Worm (Caenorhabditis elegans): Measurements from ENCODE around the gene acbp-7.

Gene acbp-7

DNA sequence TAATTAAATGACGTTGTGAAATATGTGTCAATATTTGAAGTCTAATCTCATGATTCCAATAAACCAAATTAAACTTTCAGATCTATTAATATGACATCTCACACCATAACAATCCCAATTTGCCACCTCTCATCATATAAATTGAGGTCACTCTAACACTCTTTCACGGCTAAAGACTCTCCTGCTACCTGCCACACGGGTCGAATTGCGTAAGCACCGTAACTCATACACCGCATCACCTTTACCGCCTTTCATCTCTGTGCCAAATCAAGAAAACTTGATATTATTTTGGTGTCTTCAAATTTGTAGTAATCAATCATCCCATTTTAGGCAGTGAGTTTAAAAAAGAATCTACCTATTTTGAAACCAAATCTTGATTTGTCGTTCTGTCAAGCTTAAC lies 31.2 kb upstream of the acbp-7 start:
- TF ChIP-seq sdc-2 (tag; optimal IDR thresholded peaks at IDR 0.05) (no peak), nhr-11 (tag; optimal IDR thresholded peaks at IDR 0.05) (no peak), eyg-1 (tag; optimal IDR thresholded peaks at IDR 0.05) (no peak), sox-4 (tag; optimal IDR thresholded peaks at IDR 0.05) (no peak), unc-3 (GFP tag; conservative IDR thresholded peaks at IDR 0.05) (no peak), unc-3 (tag; optimal IDR thresholded peaks at IDR 0.05) (no peak), npax-4 (tag; optimal IDR thresholded peaks at IDR 0.05) (no peak), hlh-6 (tag; optimal IDR thresholded peaks at IDR 0.05) (no peak)

DNA sequence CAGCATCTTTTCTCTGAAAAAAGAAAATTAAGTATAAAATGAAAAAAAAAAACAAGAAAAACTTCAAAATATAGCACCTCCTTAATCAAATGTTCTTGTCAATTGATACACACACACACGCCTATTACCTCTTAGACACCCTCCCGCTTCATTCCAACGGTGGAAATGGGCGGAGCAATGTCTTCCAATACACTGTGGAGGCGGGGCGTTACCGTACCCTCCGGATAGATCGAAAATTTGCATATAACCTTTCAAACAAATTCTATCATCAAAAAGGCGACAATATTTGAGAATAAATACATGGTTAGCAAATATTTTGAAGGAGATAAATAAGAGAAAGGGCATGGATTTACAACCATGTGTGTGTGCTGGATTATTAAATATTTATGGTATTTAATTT lies 29.4 kb upstream of the acbp-7 start:
- no peak for TF ChIP-seq ceh-45 (GFP tag; IDR thresholded peaks at IDR 0.05)
- TF ChIP-seq ceh-14 (tag; optimal IDR thresholded peaks at IDR 0.05): no peak
- no peak for TF ChIP-seq dve-1 (tag; optimal IDR thresholded peaks at IDR 0.05)
- TF ChIP-seq gmeb-2 (tag; optimal IDR thresholded peaks at IDR 0.05): no peak
- peak; percentile 85 for TF ChIP-seq nfya-1 (tag; optimal IDR thresholded peaks at IDR 0.05)
- TF ChIP-seq pros-1 (tag; optimal IDR thresholded peaks at IDR 0.05): no peak

DNA sequence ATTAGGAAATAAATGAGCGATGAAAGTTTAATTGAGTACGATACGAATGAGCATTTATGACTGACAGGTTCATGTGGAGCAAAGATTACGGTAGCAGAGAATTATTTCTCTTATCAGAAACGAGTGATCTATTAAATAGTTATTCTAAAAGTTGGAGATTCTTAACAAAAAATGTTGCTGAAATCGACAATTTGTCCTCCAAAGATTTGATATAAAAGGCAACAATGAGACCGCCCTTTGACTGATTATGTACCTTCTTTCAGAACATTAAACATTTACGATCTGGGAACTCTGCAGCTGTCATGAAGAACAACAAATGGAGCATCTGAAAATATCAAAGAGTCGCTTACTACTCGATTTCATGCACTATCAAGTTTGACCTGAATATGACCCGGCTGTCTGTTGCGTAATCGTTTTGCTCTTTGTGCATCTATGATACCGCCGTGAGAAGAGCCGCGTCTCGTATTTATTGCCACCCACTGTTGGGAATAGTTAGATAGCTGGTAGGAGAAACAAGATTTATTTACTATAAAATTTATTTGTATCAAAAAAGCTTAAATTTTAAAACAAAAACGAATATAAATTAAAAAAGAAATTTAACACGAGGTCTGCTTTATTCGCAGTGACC lies 27.9 kb upstream of the acbp-7 start, which contains the start of gene pal-1:
TSS of gene pal-1 (minus strand) at position 51 of the 628 bp plus-strand sequence.
- no peak for TF ChIP-seq ceh-31 (tag; optimal IDR thresholded peaks at IDR 0.05)
- TF ChIP-seq tbx-2 (tag; optimal IDR thresholded peaks at IDR 0.05): no peak
- TF ChIP-seq C38D4.7 (GFP tag; optimal IDR thresholded peaks at IDR 0.05): no peak
- no peak for TF ChIP-seq nhr-232 (tag; optimal IDR thresholded peaks at IDR 0.05)
- TF ChIP-seq ztf-16 (tag; optimal IDR thresholded peaks at IDR 0.05): no peak
- TF ChIP-seq ets-4 (tag; optimal IDR thresholded peaks at IDR 0.05): no peak
- no peak for TF ChIP-seq eyg-1 (tag; optimal IDR thresholded peaks at IDR 0.05)
- no peak for TF ChIP-seq hlh-15 (tag; optimal IDR thresholded peaks at IDR 0.05)
- no peak for TF ChIP-seq madf-2 (tag; optimal IDR thresholded peaks at IDR 0.05)
- no peak for TF ChIP-seq T23F11.4 (GFP tag; optimal IDR thresholded peaks at IDR 0.05)
- TF ChIP-seq pqm-1 (tag; optimal IDR thresholded peaks at IDR 0.05): no peak
- no peak for TF ChIP-seq mec-3 (tag; optimal IDR thresholded peaks at IDR 0.05; ENCODE audit: borderline replicate concordance)
- no peak for TF ChIP-seq fkh-10 (GFP tag; optimal IDR thresholded peaks at IDR 0.05)
- TF ChIP-seq unc-86 (tag; optimal IDR thresholded peaks at IDR 0.05): no peak
- no peak for TF ChIP-seq zip-5 (tag; optimal IDR thresholded peaks at IDR 0.05)
- no peak for TF ChIP-seq ceh-9 (tag; optimal IDR thresholded peaks at IDR 0.05)
- no peak for TF ChIP-seq sdc-2 (tag; optimal IDR thresholded peaks at IDR 0.05)
- no peak for TF ChIP-seq dve-1 (tag; optimal IDR thresholded peaks at IDR 0.05)
- no peak for TF ChIP-seq ceh-22 (tag; optimal IDR thresholded peaks at IDR 0.05)

DNA sequence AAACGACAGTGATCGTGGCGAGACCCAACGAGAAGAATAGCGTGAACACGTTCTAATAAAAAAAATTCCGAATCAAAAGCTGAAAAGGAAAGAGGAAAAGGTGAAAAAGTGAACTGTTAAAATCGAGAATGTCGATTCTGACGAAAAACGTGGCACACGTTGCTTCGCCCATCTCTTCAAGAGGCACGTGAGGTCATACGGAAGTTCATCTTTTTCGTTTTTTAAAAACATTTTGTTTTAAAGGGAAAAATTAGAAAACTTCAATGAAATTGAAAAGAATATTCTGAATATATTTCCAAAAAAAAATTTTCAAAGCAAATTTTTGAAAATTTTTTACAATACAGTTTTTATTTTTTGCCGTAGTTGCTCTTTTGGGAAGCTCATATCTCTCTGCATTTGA lies 26.3 kb upstream of the acbp-7 start, which contains the start of gene C38D4.7:
TSS of gene C38D4.7 (minus strand) at position 101 of the 400 bp plus-strand sequence.
- TF ChIP-seq pqm-1 (tag; optimal IDR thresholded peaks at IDR 0.05) (no peak), syd-9 (tag; optimal IDR thresholded peaks at IDR 0.05) (no peak), sox-2 (GFP tag; IDR thresholded peaks at IDR 0.05) (no peak), ceh-6 (GFP tag; optimal IDR thresholded peaks at IDR 0.05) (no peak), ceh-2 (tag; optimal IDR thresholded peaks at IDR 0.05) (no peak), lin-11 (tag; optimal IDR thresholded peaks at IDR 0.05) (no peak), elt-4 (tag; optimal IDR thresholded peaks at IDR 0.05) (no peak), eyg-1 (tag; optimal IDR thresholded peaks at IDR 0.05) (no peak), pax-1 (tag; optimal IDR thresholded peaks at IDR 0.05) (no peak), ahr-1 (tag; optimal IDR thresholded peaks at IDR 0.05) (no peak), ceh-45 (GFP tag; IDR thresholded peaks at IDR 0.05) (no peak), pag-3 (tag; optimal IDR thresholded peaks at IDR 0.05; ENCODE audit: borderline replicate concordance) (no peak), ceh-48 (tag; optimal IDR thresholded peaks at IDR 0.05) (no peak), ceh-30 (tag; optimal IDR thresholded peaks at IDR 0.05) (no peak), lim-6 (tag; optimal IDR thresholded peaks at IDR 0.05) (no peak), hlh-13 (GFP tag; optimal IDR thresholded peaks at IDR 0.05) (no peak)
